Fruit fly (Drosophila melanogaster) ovary, adult (tissue): Measurements from ENCODE around the gene Oatp33Ea.
A peak's percentile ranks its signal among the peaks of the same experiment; 100 is the strongest.

Source experiments
- CG17801 ChIP-seq: fragments of 200-800 bp; optimal IDR thresholded peaks from 2 replicates; lab custom pipeline; 2019; ENCODE audit warnings: missing biosample characterization, mild to moderate bottlenecking, missing genetic modification characterization, moderate library complexity; ENCODE audit not compliant: partially characterized antibody

Gene Oatp33Ea

dm6 chr2L:12476115-12476514 is 30.4 kb upstream of the Oatp33Ea start:
- no peak for TF ChIP-seq CG17801

- peak; percentile 25 for TF ChIP-seq CG17801
Measured at dm6 chr2L:12475308-12475707, 29.6 kb upstream of the Oatp33Ea start.

dm6 chr2L:12474212-12474891 is 28.6 kb upstream of the Oatp33Ea start:
- no peak for TF ChIP-seq CG17801

- TF ChIP-seq CG17801: no peak
Measured at dm6 chr2L:12473583-12473982, 27.9 kb upstream of the Oatp33Ea start.

- TF ChIP-seq CG17801: no peak
Measured at dm6 chr2L:12472988-12473387, 27.3 kb upstream of the Oatp33Ea start.

- no peak for TF ChIP-seq CG17801
Measured at dm6 chr2L:12471937-12472336, 26.2 kb upstream of the Oatp33Ea start.

dm6 chr2L:12469235-12469634 is 23.5 kb upstream of the Oatp33Ea start:
- no peak for TF ChIP-seq CG17801

dm6 chr2L:12468813-12469212 is 23.1 kb upstream of the Oatp33Ea start:
- TF ChIP-seq CG17801: no peak

dm6 chr2L:12467673-12468072 is 21.9 kb upstream of the Oatp33Ea start:
- TF ChIP-seq CG17801: peak; percentile 17

- TF ChIP-seq CG17801: no peak
Measured at dm6 chr2L:12466506-12467043, 20.9 kb upstream of the Oatp33Ea start.

- TF ChIP-seq CG17801: no peak
Measured at dm6 chr2L:12465164-12466011, 19.7 kb upstream of the Oatp33Ea start.

- TF ChIP-seq CG17801: no peak
Measured at dm6 chr2L:12464065-12464464, 18.3 kb upstream of the Oatp33Ea start.

dm6 chr2L:12463037-12463436 is 17.3 kb upstream of the Oatp33Ea start:
- TF ChIP-seq CG17801: no peak

dm6 chr2L:12460767-12461739 is 15.3 kb upstream of the Oatp33Ea start:
- peak; percentile 31 for TF ChIP-seq CG17801

- no peak for TF ChIP-seq CG17801
Measured at dm6 chr2L:12459841-12460240, 14.1 kb upstream of the Oatp33Ea start.

dm6 chr2L:12459191-12459590 is 13.5 kb upstream of the Oatp33Ea start:
- no peak for TF ChIP-seq CG17801
